Fruit fly (Drosophila melanogaster): ENCODE data around the gene Ets21C.
A peak's percentile ranks its signal among the peaks of the same experiment; 100 is the strongest.

Gene Ets21C

DNA sequence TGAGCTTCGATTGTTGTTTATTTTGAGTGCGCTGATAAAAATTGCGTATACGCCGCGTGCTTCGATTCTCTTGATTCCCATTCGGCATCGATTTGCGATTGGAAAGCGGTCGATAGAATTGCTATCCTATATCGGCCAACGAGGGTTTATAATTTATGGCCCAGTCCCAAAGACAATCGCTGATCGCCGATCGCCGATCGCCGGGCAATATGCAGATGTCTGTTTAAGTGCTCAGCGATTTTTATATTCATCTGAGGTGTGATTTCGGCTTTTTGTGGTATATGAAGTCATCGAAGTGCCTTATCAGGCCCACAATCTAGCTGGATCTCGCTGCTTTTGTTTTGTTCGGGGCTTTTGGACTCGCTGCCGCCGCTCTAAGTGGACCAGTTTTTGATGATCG is 46.3 kb downstream of the Ets21C start:
- TF ChIP-seq Atf3 (GFP tag; optimal IDR thresholded peaks at IDR 0.05) (no peak), fd96Cb (tag; optimal IDR thresholded peaks at IDR 0.05) (no peak), phol (tag; optimal IDR thresholded peaks at IDR 0.05) (no peak), CG9876 (GFP tag; optimal IDR thresholded peaks at IDR 0.05) (no peak), chinmo (GFP tag; IDR thresholded peaks at IDR 0.05; ENCODE audit: partially characterized antibody) (0 out of 4 replicates have a peak, but pooled peaks have one; percentile 36), CG6765 (GFP tag; optimal IDR thresholded peaks at IDR 0.05) (no peak), grn (GFP tag; optimal IDR thresholded peaks at IDR 0.05) (peak; percentile 72), H15 (GFP tag; IDR thresholded peaks at IDR 0.05) (no peak), CG7372 (GFP tag; IDR thresholded peaks at IDR 0.05) (peak; percentile 46; the same call in 1 of the 2 replicates), abd-A (tag; optimal IDR thresholded peaks at IDR 0.05) (peak; percentile 43), CG13894 (tag; optimal IDR thresholded peaks at IDR 0.05) (peak; percentile 80), CG11696 (GFP tag; IDR thresholded peaks at IDR 0.05) (no peak)

DNA sequence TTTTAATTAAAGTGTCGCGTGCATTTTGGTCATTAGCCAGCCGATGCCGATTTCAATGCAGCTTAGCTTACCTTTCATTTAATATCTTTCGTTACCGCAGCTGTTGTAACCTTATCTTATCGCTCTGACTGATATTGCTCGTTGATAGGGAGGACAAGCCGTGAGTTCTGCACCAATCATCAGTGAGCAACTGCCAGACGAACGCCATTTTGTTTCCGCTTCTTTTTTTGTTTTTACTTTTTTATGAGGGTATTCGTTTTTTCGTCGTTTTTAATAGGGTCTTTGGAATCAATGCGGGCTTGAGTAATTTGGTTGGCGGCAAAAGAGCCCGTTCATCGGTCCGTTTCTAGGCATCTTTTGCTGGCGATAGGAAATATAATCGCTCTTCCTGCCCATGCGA is 47.7 kb downstream of the Ets21C start:
- TF ChIP-seq CG12744 (GFP tag; optimal IDR thresholded peaks at IDR 0.05) = no peak
- no peak for TF ChIP-seq CG4617 (GFP tag; optimal IDR thresholded peaks at IDR 0.05; ENCODE audit: borderline replicate concordance)
- TF ChIP-seq Nf-YB (GFP tag; optimal IDR thresholded peaks at IDR 0.05) = peak; percentile 93
- TF ChIP-seq Adf1 (GFP tag; IDR thresholded peaks at IDR 0.05) = no peak
- TF ChIP-seq Nf-YC (tag; optimal IDR thresholded peaks at IDR 0.05) = peak; percentile 92
- TF ChIP-seq pb (GFP tag; optimal IDR thresholded peaks at IDR 0.05) = no peak
- no peak for TF ChIP-seq gfzf (GFP tag; optimal IDR thresholded peaks at IDR 0.05)
- peak; percentile 7 for TF ChIP-seq Ets65A (GFP tag)
- peak; percentile 66 for TF ChIP-seq GATAe (GFP tag; conservative IDR thresholded peaks at IDR 0.05)
- peak; percentile 54 for TF ChIP-seq grn (GFP tag; optimal IDR thresholded peaks at IDR 0.05)
- no peak for TF ChIP-seq CG7556 (GFP tag; optimal IDR thresholded peaks at IDR 0.05)
- peak; percentile 85 for TF ChIP-seq gcm (GFP tag; optimal IDR thresholded peaks at IDR 0.05)
- TF ChIP-seq CG11398 (GFP tag; optimal IDR thresholded peaks at IDR 0.05) = no peak
- no peak for TF ChIP-seq CG3726 (GFP tag; IDR thresholded peaks at IDR 0.05)
- no peak for TF ChIP-seq CG10979 (tag; optimal IDR thresholded peaks at IDR 0.05)
- TF ChIP-seq Hsf (GFP tag; optimal IDR thresholded peaks at IDR 0.05) = no peak

DNA sequence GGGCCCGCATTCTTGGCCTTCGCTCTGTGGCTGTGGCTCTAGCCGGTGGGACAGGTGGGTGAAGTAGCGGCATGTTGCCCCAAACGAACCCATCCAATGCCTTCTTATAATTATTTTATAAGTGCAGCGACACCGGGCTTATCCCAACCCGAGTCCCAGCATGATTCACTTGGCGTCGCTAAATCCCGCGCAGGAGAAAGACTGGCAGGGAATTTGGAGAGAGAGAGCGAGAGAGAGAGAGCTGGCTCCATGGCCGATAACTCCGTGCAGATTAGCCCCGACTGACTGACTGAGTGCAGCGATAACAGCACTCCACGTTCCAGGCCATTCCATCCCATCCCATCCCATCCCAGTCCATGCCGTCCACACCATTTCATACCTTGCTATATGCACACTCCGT is 51.1 kb downstream of the Ets21C start:
- TF ChIP-seq CG8281 (tag; optimal IDR thresholded peaks at IDR 0.05) (no peak), Nf-YB (GFP tag; optimal IDR thresholded peaks at IDR 0.05) (no peak), eve (GFP tag; optimal IDR thresholded peaks at IDR 0.05) (no peak), CG18476 (GFP tag; optimal IDR thresholded peaks at IDR 0.05) (no peak), Dek (tag; optimal IDR thresholded peaks at IDR 0.05) (no peak), Trl (optimal IDR thresholded peaks at IDR 0.05) (peak in 1 of 2 experiments; percentile 24), Trl (GFP tag; optimal IDR thresholded peaks at IDR 0.05) (no peak), Med (GFP tag) (peak; percentile 47), CG13123 (GFP tag; optimal IDR thresholded peaks at IDR 0.05) (no peak), Antp (GFP tag; optimal IDR thresholded peaks at IDR 0.05) (no peak), Opbp (GFP tag; IDR thresholded peaks at IDR 0.05; ENCODE audit: partially characterized antibody) (no peak), eyg (GFP tag; optimal IDR thresholded peaks at IDR 0.05) (no peak), sens (GFP tag) (peak; percentile 8), pan (optimal IDR thresholded peaks at IDR 0.05) (no peak), pan (GFP tag; optimal IDR thresholded peaks at IDR 0.05 in 1 of 2, IDR thresholded peaks at IDR 0.05 in 1 of 2) (no peak), tll (GFP tag; optimal IDR thresholded peaks at IDR 0.05) (no peak), CG10321 (GFP tag; IDR thresholded peaks at IDR 0.05) (no peak), Atf6 (GFP tag; IDR thresholded peaks at IDR 0.05) (no peak), jigr1 (GFP tag; IDR thresholded peaks at IDR 0.05) (no peak)

All from whole organism, embryonic.